Fruit fly (Drosophila melanogaster) S2 (cell line): ENCODE results near the gene CG3386.

Experiments
- CG8478 ChIP-seq: fragments of >200 bp; optimal IDR thresholded peaks from 2 replicates; lab custom pipeline; 2018
- CTCF ChIP-seq, 2 experiments: fragments of >200 bp; optimal IDR thresholded peaks; 2 replicates each; lab custom pipeline; 2018

dm6 chr3L:704661-705543, 22.6 kb upstream of the CG3386 start:
- TF ChIP-seq CTCF (optimal IDR thresholded peaks at IDR 0.05; lab: Kevin White, UChicago): no peak
- no peak for TF ChIP-seq CG8478
